Worm (Caenorhabditis elegans) whole organism, L4 larva: ENCODE results near the gene C36C5.14.

Experiments used
- F10B5.3 ChIP-seq: sonication (generic microtip); optimal IDR thresholded peaks from 2 replicates; lab custom pipeline; 2016; ENCODE audit warnings: mild to moderate bottlenecking, missing genetic modification characterization, missing compliant biosample characterization
- F37D6.2 ChIP-seq: sonication (generic microtip); optimal IDR thresholded peaks from 2 replicates; lab custom pipeline; 2016; ENCODE audit warnings: mild to moderate bottlenecking, missing genetic modification characterization, missing compliant biosample characterization
- F44E2.7 ChIP-seq: fragments of 200-800 bp; sonication (Bioruptor generic); IDR thresholded peaks from 2 replicates; pipeline ENCODE4 v2.1.2; 2022; ENCODE audit warnings: missing genetic modification characterization, missing compliant biosample characterization
- T26A8.4 ChIP-seq: fragments of 200-800 bp; sonication (Bioruptor generic); IDR thresholded peaks from 2 replicates; pipeline ENCODE4 v1.3.6; 2022; ENCODE audit warnings: missing genetic modification characterization, missing compliant biosample characterization
- ZK337.2 ChIP-seq: fragments of 200-800 bp; sonication (Bioruptor generic); IDR thresholded peaks from 2 replicates; pipeline ENCODE4 v1.3.6; 2022; ENCODE audit warnings: missing genetic modification reagents, missing genetic modification characterization, missing compliant biosample characterization
- aha-1 ChIP-seq: fragments of 150-350 bp; peaks from one replicate; lab custom pipeline; 2014; ENCODE audit warnings: missing biosample characterization, missing genetic modification characterization
- aly-2 ChIP-seq: sonication (generic microtip); optimal IDR thresholded peaks from 2 replicates; lab custom pipeline; 2018; ENCODE audit warnings: missing biosample characterization, missing genetic modification characterization
- attf-4 ChIP-seq: sonication (generic microtip); optimal IDR thresholded peaks from 3 replicates; lab custom pipeline; 2017; ENCODE audit warnings: missing biosample characterization, missing genetic modification characterization
- ceh-62 ChIP-seq: sonication (generic microtip); optimal IDR thresholded peaks from 2 replicates; lab custom pipeline; 2017; ENCODE audit warnings: missing biosample characterization, missing genetic modification characterization
- ceh-82 ChIP-seq: sonication (generic microtip); optimal IDR thresholded peaks from 2 replicates; lab custom pipeline; 2017; ENCODE audit warnings: missing biosample characterization, missing genetic modification characterization
- ces-1 ChIP-seq: fragments of 150-350 bp; sonication (generic microtip); optimal IDR thresholded peaks from 4 replicates; lab custom pipeline; 2014; ENCODE audit warnings: missing biosample characterization, missing genetic modification reagents, missing genetic modification characterization
- daf-12 ChIP-seq: fragments of 150-350 bp; optimal IDR thresholded peaks from 2 replicates; lab custom pipeline; 2014; ENCODE audit warnings: missing biosample characterization, missing genetic modification reagents, missing genetic modification characterization
- dmd-6 ChIP-seq: fragments of 200-800 bp; sonication (Bioruptor generic); IDR thresholded peaks from 2 replicates; pipeline ENCODE4 v1.3.6; 2022; ENCODE audit warnings: missing genetic modification reagents, missing genetic modification characterization, missing compliant biosample characterization
- dmd-8 ChIP-seq: fragments of 200-800 bp; sonication (Bioruptor generic); IDR thresholded peaks from 2 replicates; pipeline ENCODE4 v1.3.6; 2022; ENCODE audit warnings: missing genetic modification characterization, missing compliant biosample characterization
- dmd-9 ChIP-seq: fragments of 200-800 bp; sonication (Bioruptor generic); IDR thresholded peaks from 2 replicates; pipeline ENCODE4 v1.3.6; 2022; ENCODE audit warnings: missing genetic modification reagents, missing genetic modification characterization, missing compliant biosample characterization
- duxl-1 ChIP-seq: sonication (generic microtip); optimal IDR thresholded peaks from 2 replicates; lab custom pipeline; 2016; ENCODE audit warnings: mild to moderate bottlenecking, missing genetic modification characterization, moderate library complexity, missing compliant biosample characterization; ENCODE audit not compliant: poor library complexity
- dve-1 ChIP-seq: sonication (generic microtip); optimal IDR thresholded peaks from 2 replicates; lab custom pipeline; 2017; ENCODE audit warnings: antibody characterized with exemption, mild to moderate bottlenecking, missing genetic modification characterization, missing compliant biosample characterization; ENCODE audit not compliant: insufficient read depth
- egl-43 ChIP-seq: fragments of 200-800 bp; sonication (Bioruptor generic); IDR thresholded peaks from 2 replicates; pipeline ENCODE4 v1.3.6; 2022; ENCODE audit warnings: missing genetic modification reagents, missing genetic modification characterization, missing compliant biosample characterization
- fkh-10 ChIP-seq: fragments of 150-350 bp; optimal IDR thresholded peaks from 2 replicates; lab custom pipeline; 2014; ENCODE audit warnings: missing biosample characterization, missing genetic modification reagents, missing genetic modification characterization
- hlh-11 ChIP-seq: fragments of 200-800 bp; sonication (Bioruptor generic); optimal IDR thresholded peaks from 2 replicates; lab custom pipeline; 2018; ENCODE audit warnings: mild to moderate bottlenecking, missing genetic modification characterization, missing compliant biosample characterization
- lin-1 ChIP-seq: fragments of 200-800 bp; sonication (Bioruptor generic); IDR thresholded peaks from 2 replicates; pipeline ENCODE4 v1.3.6; 2022; ENCODE audit warnings: missing genetic modification reagents, missing genetic modification characterization, missing compliant biosample characterization
- lin-13 ChIP-seq: fragments of 150-350 bp; optimal IDR thresholded peaks from 2 replicates; lab custom pipeline; 2014; ENCODE audit warnings: missing biosample characterization, missing genetic modification reagents, missing genetic modification characterization
- madf-9 ChIP-seq: fragments of 200-800 bp; sonication (Bioruptor generic); conservative IDR thresholded peaks from 2 replicates; pipeline ENCODE4 v1.3.6; 2022; ENCODE audit warnings: missing genetic modification reagents, missing genetic modification characterization, missing compliant biosample characterization
- mes-2 ChIP-seq: sonication (generic microtip); optimal IDR thresholded peaks from 2 replicates; lab custom pipeline; 2016; ENCODE audit warnings: missing genotype, mild to moderate bottlenecking, missing genetic modification characterization, missing compliant biosample characterization; ENCODE audit not compliant: poor library complexity, severe bottlenecking
- nhr-28 ChIP-seq: fragments of 150-350 bp; optimal IDR thresholded peaks from 2 replicates; lab custom pipeline; 2014; ENCODE audit warnings: missing biosample characterization, missing genetic modification characterization
- nhr-42 ChIP-seq: fragments of 200-800 bp; sonication (Bioruptor generic); IDR thresholded peaks from 2 replicates; pipeline ENCODE4 v1.3.6; 2022; ENCODE audit warnings: missing genetic modification characterization, missing compliant biosample characterization
- nhr-76 ChIP-seq: fragments of 150-350 bp; optimal IDR thresholded peaks from 2 replicates; lab custom pipeline; 2014; ENCODE audit warnings: missing biosample characterization, missing genetic modification characterization
- nhr-77 ChIP-seq: fragments of 150-350 bp; optimal IDR thresholded peaks from 2 replicates; lab custom pipeline; 2014; ENCODE audit warnings: missing biosample characterization, missing genetic modification characterization
- php-3 ChIP-seq: fragments of 200-800 bp; sonication (Bioruptor generic); IDR thresholded peaks from 2 replicates; pipeline ENCODE4 v1.3.6; 2022; ENCODE audit warnings: missing genetic modification reagents, missing genetic modification characterization, missing compliant biosample characterization
- pqm-1 ChIP-seq: sonication (generic microtip); optimal IDR thresholded peaks from 2 replicates; lab custom pipeline; 2017; ENCODE audit warnings: missing biosample characterization, missing genetic modification characterization
- snpc-1.2 ChIP-seq: fragments of 200-800 bp; sonication (Bioruptor generic); IDR thresholded peaks from 2 replicates; pipeline ENCODE4 v1.3.6; 2022; ENCODE audit warnings: missing genetic modification reagents, missing genetic modification characterization, missing compliant biosample characterization
- spr-1 ChIP-seq: sonication (generic microtip); optimal IDR thresholded peaks from 2 replicates; lab custom pipeline; 2016; ENCODE audit warnings: mild to moderate bottlenecking, missing genetic modification characterization, missing compliant biosample characterization
- zag-1 ChIP-seq: fragments of 150-350 bp; optimal IDR thresholded peaks from 2 replicates; lab custom pipeline; 2014; ENCODE audit warnings: missing biosample characterization, missing genetic modification characterization
- zfp-2 ChIP-seq: sonication (generic microtip); optimal IDR thresholded peaks from 2 replicates; lab custom pipeline; 2016; ENCODE audit warnings: mild to moderate bottlenecking, missing genetic modification characterization, missing compliant biosample characterization
- zip-11 ChIP-seq: fragments of 200-800 bp; sonication (Bioruptor generic); IDR thresholded peaks from 2 replicates; pipeline ENCODE4 v1.3.6; 2022; ENCODE audit warnings: missing genetic modification characterization, missing compliant biosample characterization
- ztf-7 ChIP-seq: fragments of 150-350 bp; optimal IDR thresholded peaks from 2 replicates; lab custom pipeline; 2014; ENCODE audit warnings: missing biosample characterization, missing genetic modification characterization

Gene C36C5.14

ce11 chrV:3128803-3129202 is 36.5 kb downstream of the C36C5.14 start, which contains the start of gene tat-6 (continued):
- TF ChIP-seq php-3 (no peak), aly-2 (no peak), ZK337.2 (GFP tag; lab: Robert Waterston, UW) (no peak), ztf-7 (tag; lab: Kevin White, UChicago) (no peak)

ce11 chrV:3127670-3128069 is 37.7 kb downstream of the C36C5.14 start, which contains the start of gene Y73C8C.10:
Gene Y73C8C.10 (minus strand): TSS chrV:3127770.
- TF ChIP-seq aha-1 (tag; lab: Kevin White, UChicago): peak; percentile 32
- TF ChIP-seq dmd-9: no peak
- TF ChIP-seq nhr-28: peak; percentile 64

ce11 chrV:3124912-3125311 is 40.4 kb downstream of the C36C5.14 start, which contains the start of gene Y73C8C.12:
Gene Y73C8C.12 (plus strand): TSS chrV:3125212.
- TF ChIP-seq aha-1 (tag; lab: Kevin White, UChicago) (peak; percentile 28), duxl-1 (tag; lab: Kevin White, UChicago) (no peak)

- no peak for TF ChIP-seq F10B5.3 (tag; lab: Kevin White, UChicago)
- TF ChIP-seq hlh-11: no peak
- peak; percentile 93 for TF ChIP-seq aha-1 (tag; lab: Kevin White, UChicago)
- no peak for TF ChIP-seq zip-11 (GFP tag; lab: Robert Waterston, UW)
- TF ChIP-seq F44E2.7 (GFP tag; lab: Robert Waterston, UW): no peak
- no peak for TF ChIP-seq nhr-77 (tag; lab: Kevin White, UChicago)
- no peak for TF ChIP-seq ceh-82 (tag; lab: Kevin White, UChicago)
Measured at ce11 chrV:3122403-3122802, 42.9 kb downstream of the C36C5.14 start.

- peak; percentile 49 for TF ChIP-seq aha-1 (tag; lab: Kevin White, UChicago)
- TF ChIP-seq nhr-42 (GFP tag; lab: Robert Waterston, UW): no peak
Measured at ce11 chrV:3121743-3122142, 43.6 kb downstream of the C36C5.14 start, which contains the start of gene srt-56. Gene srt-56 (minus strand): TSS chrV:3121843.

- TF ChIP-seq dmd-6 (GFP tag; lab: Robert Waterston, UW) (peak; percentile 49; the same call in 1 of the 2 replicates), nhr-28 (peak; percentile 87), zag-1 (tag; lab: Kevin White, UChicago) (no peak), daf-12 (tag; lab: Kevin White, UChicago) (no peak), pqm-1 (tag; lab: Kevin White, UChicago) (peak; percentile 51), fkh-10 (GFP tag; lab: Kevin White, UChicago) (no peak), lin-13 (no peak), zfp-2 (tag; lab: Kevin White, UChicago) (no peak), mes-2 (tag; lab: Kevin White, UChicago) (no peak), madf-9 (no peak), ces-1 (GFP tag; lab: Kevin White, UChicago) (no peak)
- TF ChIP-seq, all 104 proteins: peak for 3
Measured at ce11 chrV:3119185-3119584, 46.2 kb downstream of the C36C5.14 start.

ce11 chrV:3118167-3118566 is 47.2 kb downstream of the C36C5.14 start, which contains the start of gene clec-210:
Gene clec-210 (plus strand): TSS chrV:3118377.
- TF ChIP-seq T26A8.4 (GFP tag; lab: Robert Waterston, UW) (no peak), spr-1 (tag; lab: Kevin White, UChicago) (no peak), dmd-6 (GFP tag; lab: Robert Waterston, UW) (peak; percentile 50), ztf-7 (tag; lab: Kevin White, UChicago) (no peak), nhr-76 (tag; lab: Kevin White, UChicago) (no peak), pqm-1 (tag; lab: Kevin White, UChicago) (peak; percentile 52), F37D6.2 (no peak), lin-1 (GFP tag; lab: Robert Waterston, UW) (no peak), egl-43 (no peak), snpc-1.2 (GFP tag; lab: Robert Waterston, UW) (no peak), daf-12 (tag; lab: Kevin White, UChicago) (no peak), nhr-28 (peak; percentile 92), nhr-77 (tag; lab: Kevin White, UChicago) (no peak), attf-4 (tag; lab: Kevin White, UChicago) (no peak), dve-1 (no peak), dmd-8 (GFP tag; lab: Robert Waterston, UW) (no peak), ceh-62 (tag; lab: Kevin White, UChicago) (no peak)
- TF ChIP-seq, all 104 proteins: peak for 3
